Fruit fly (Drosophila melanogaster): ENCODE measurements around the gene dachs.

dachs gene

dm6 chr2L:8437176-8437575 is 29.4 kb upstream of the dachs start, which contains the start of the genes D12 and Chrac-14:
TSS of gene D12 (minus strand) at chr2L:8437365.
TSS of gene Chrac-14 (plus strand) at chr2L:8437405.
- TF ChIP-seq CG8478 (optimal IDR thresholded peaks at IDR 0.05) = no peak
- TF ChIP-seq CTCF (optimal IDR thresholded peaks at IDR 0.05) = no peak

- TF ChIP-seq CTCF (optimal IDR thresholded peaks at IDR 0.05) (no peak), CG8478 (optimal IDR thresholded peaks at IDR 0.05) (no peak)
These were observed 28.6 kb upstream of the dachs start, which contains the start of gene mus201 for dm6 chr2L:8438052-8438451. TSS of gene mus201 (plus strand) at chr2L:8438169.

- TF ChIP-seq CTCF (optimal IDR thresholded peaks at IDR 0.05) = no peak
- no peak for TF ChIP-seq CG8478 (optimal IDR thresholded peaks at IDR 0.05)
These were observed 24.5 kb upstream of the dachs start, which contains the start of gene CG31897 for dm6 chr2L:8442147-8442546. TSS of gene CG31897 (plus strand) at chr2L:8442447.

dm6 chr2L:8449358-8449757 is 17.3 kb upstream of the dachs start, which contains the start of gene Aasdh:
TSS of gene Aasdh (minus strand) at chr2L:8449576.
- TF ChIP-seq CTCF (optimal IDR thresholded peaks at IDR 0.05) (no peak), CG8478 (optimal IDR thresholded peaks at IDR 0.05) (no peak)

- TF ChIP-seq CTCF (optimal IDR thresholded peaks at IDR 0.05) (no peak), CG8478 (optimal IDR thresholded peaks at IDR 0.05) (no peak)
These were observed 15.1 kb upstream of the dachs start for dm6 chr2L:8451497-8451896.

- TF ChIP-seq CG8478 (optimal IDR thresholded peaks at IDR 0.05) (no peak), CTCF (optimal IDR thresholded peaks at IDR 0.05) (no peak)
These were observed 4.7 kb upstream of the dachs start for dm6 chr2L:8461782-8462453.

dm6 chr2L:8463144-8464106 is 3.2 kb upstream of the dachs start, which contains the start of gene Agpat2:
TSS of gene Agpat2 (minus strand) at chr2L:8463994.
- no peak for TF ChIP-seq CG8478 (optimal IDR thresholded peaks at IDR 0.05)
- no peak for TF ChIP-seq CTCF (optimal IDR thresholded peaks at IDR 0.05)

dm6 chr2L:8464107-8464582 is 2.5 kb upstream of the dachs start, which contains the start of gene prg:
TSS of gene prg (plus strand) at chr2L:8464488.
- TF ChIP-seq CG8478 (optimal IDR thresholded peaks at IDR 0.05) = no peak
- no peak for TF ChIP-seq CTCF (optimal IDR thresholded peaks at IDR 0.05)

dm6 chr2L:8468929-8469681 is 2.5 kb downstream of the dachs start:
- TF ChIP-seq CTCF (optimal IDR thresholded peaks at IDR 0.05) (no peak), CG8478 (optimal IDR thresholded peaks at IDR 0.05) (no peak)

dm6 chr2L:8471667-8472066 is 5.0 kb downstream of the dachs start:
- TF ChIP-seq CTCF (optimal IDR thresholded peaks at IDR 0.05) = no peak
- no peak for TF ChIP-seq CG8478 (optimal IDR thresholded peaks at IDR 0.05)

dm6 chr2L:8473448-8473847 is 6.8 kb downstream of the dachs start:
- TF ChIP-seq CTCF (optimal IDR thresholded peaks at IDR 0.05) (no peak), CG8478 (optimal IDR thresholded peaks at IDR 0.05) (no peak)

- TF ChIP-seq CTCF (optimal IDR thresholded peaks at IDR 0.05) (no peak), CG8478 (optimal IDR thresholded peaks at IDR 0.05) (no peak)
These were observed 10.4 kb downstream of the dachs start, which contains the start of gene CheA29a for dm6 chr2L:8477049-8477448. TSS of gene CheA29a (plus strand) at chr2L:8477349.

dm6 chr2L:8477971-8478370 is 11.4 kb downstream of the dachs start:
- TF ChIP-seq CTCF (optimal IDR thresholded peaks at IDR 0.05) (peak in 1 of 2 experiments; percentile 64), CG8478 (optimal IDR thresholded peaks at IDR 0.05) (no peak)

- TF ChIP-seq CG8478 (optimal IDR thresholded peaks at IDR 0.05) = no peak
- TF ChIP-seq CTCF (optimal IDR thresholded peaks at IDR 0.05) = no peak
These were observed 11.8 kb downstream of the dachs start for dm6 chr2L:8478379-8478778.
